Worm (Caenorhabditis elegans) whole organism, late embryonic: ENCODE results near the gene C23H4.6.
A peak's percentile ranks its signal among the peaks of the same experiment; 100 is the strongest.

Source experiments
- C08G9.2 ChIP-seq: sonication (generic microtip); optimal IDR thresholded peaks from 2 replicates; lab custom pipeline; 2016; ENCODE audit warnings: mild to moderate bottlenecking, missing genetic modification characterization, moderate library complexity, missing compliant biosample characterization
- C38D4.7 ChIP-seq: fragments of 200-800 bp; sonication (Bioruptor generic); optimal IDR thresholded peaks from 2 replicates; lab custom pipeline; 2018; ENCODE audit warnings: mild to moderate bottlenecking, missing genetic modification characterization, moderate library complexity, missing compliant biosample characterization
- F13H6.1 ChIP-seq: sonication (generic microtip); optimal IDR thresholded peaks from 2 replicates; lab custom pipeline; 2016; ENCODE audit warnings: missing genetic modification characterization, missing compliant biosample characterization
- K02D7.2 ChIP-seq: sonication (generic microtip); optimal IDR thresholded peaks from 2 replicates; lab custom pipeline; 2017; ENCODE audit warnings: mild to moderate bottlenecking, missing genetic modification characterization, missing compliant biosample characterization
- K09A11.1 ChIP-seq: sonication (generic microtip); optimal IDR thresholded peaks from 2 replicates; lab custom pipeline; 2017; ENCODE audit warnings: antibody characterized with exemption, mild to moderate bottlenecking, missing genetic modification characterization, missing compliant biosample characterization; ENCODE audit not compliant: insufficient read depth
- T23F11.4 ChIP-seq: fragments of 200-800 bp; sonication (Bioruptor generic); optimal IDR thresholded peaks from 2 replicates; lab custom pipeline; 2018; ENCODE audit warnings: mild to moderate bottlenecking, missing genetic modification characterization, missing compliant biosample characterization
- Y22D7AL.16 ChIP-seq: sonication (generic microtip); optimal IDR thresholded peaks from 2 replicates; lab custom pipeline; 2016; ENCODE audit warnings: missing genetic modification characterization, missing compliant biosample characterization
- ama-1 ChIP-seq: fragments of 150-350 bp; optimal IDR thresholded peaks from 2 replicates; lab custom pipeline; 2014
- ceh-19 ChIP-seq: fragments of 200-800 bp; sonication (Bioruptor generic); optimal IDR thresholded peaks from 2 replicates; lab custom pipeline; 2018; ENCODE audit warnings: mild to moderate bottlenecking, missing genetic modification characterization, missing compliant biosample characterization
- ceh-30 ChIP-seq: fragments of 150-350 bp; optimal IDR thresholded peaks from 2 replicates; lab custom pipeline; 2014; ENCODE audit warnings: missing biosample characterization, missing genetic modification characterization
- ceh-31 ChIP-seq: sonication (generic microtip); optimal IDR thresholded peaks from 2 replicates; lab custom pipeline; 2016; ENCODE audit warnings: missing genetic modification characterization, missing compliant biosample characterization
- ceh-34 ChIP-seq: sonication (generic microtip); optimal IDR thresholded peaks from 2 replicates; lab custom pipeline; 2016; ENCODE audit warnings: mild to moderate bottlenecking, missing genetic modification characterization, missing compliant biosample characterization
- ceh-45 ChIP-seq: fragments of 200-800 bp; sonication (Bioruptor generic); IDR thresholded peaks from 2 replicates; pipeline ENCODE4 v1.3.6; 2022; ENCODE audit warnings: missing genetic modification reagents, missing genetic modification characterization, missing compliant biosample characterization
- ceh-48 ChIP-seq: sonication (generic microtip); optimal IDR thresholded peaks from 2 replicates; lab custom pipeline; 2016; ENCODE audit warnings: missing genetic modification characterization, inconsistent platforms, missing compliant biosample characterization
- che-1 ChIP-seq: sonication (generic microtip); optimal IDR thresholded peaks from 2 replicates; lab custom pipeline; 2016; ENCODE audit warnings: mild to moderate bottlenecking, missing genetic modification characterization, missing compliant biosample characterization
- dmd-4 ChIP-seq: sonication (generic microtip); optimal IDR thresholded peaks from 2 replicates; lab custom pipeline; 2016; ENCODE audit warnings: borderline replicate concordance, missing genetic modification characterization, missing compliant biosample characterization
- dve-1 ChIP-seq: sonication (generic microtip); optimal IDR thresholded peaks from 2 replicates; lab custom pipeline; 2017; ENCODE audit warnings: antibody characterized with exemption, mild to moderate bottlenecking, missing genetic modification characterization, missing compliant biosample characterization
- elt-2 ChIP-seq: sonication (generic microtip); optimal IDR thresholded peaks from 2 replicates; lab custom pipeline; 2016; ENCODE audit warnings: missing genetic modification reagents, missing genetic modification characterization, missing compliant biosample characterization
- elt-4 ChIP-seq: sonication (generic microtip); optimal IDR thresholded peaks from 2 replicates; lab custom pipeline; 2016; ENCODE audit warnings: missing genetic modification characterization, missing compliant biosample characterization
- ets-4 ChIP-seq: sonication (generic microtip); optimal IDR thresholded peaks from 2 replicates; lab custom pipeline; 2016; ENCODE audit warnings: missing genetic modification characterization, missing compliant biosample characterization
- eyg-1 ChIP-seq: sonication (generic microtip); optimal IDR thresholded peaks from 2 replicates; lab custom pipeline; 2016; ENCODE audit warnings: missing genotype, missing genetic modification characterization, missing compliant biosample characterization
- fkh-10 ChIP-seq: fragments of 150-350 bp; optimal IDR thresholded peaks from 2 replicates; lab custom pipeline; 2014; ENCODE audit warnings: missing biosample characterization, missing genetic modification reagents, missing genetic modification characterization
- hlh-13 ChIP-seq: fragments of 200-800 bp; sonication (Bioruptor generic); optimal IDR thresholded peaks from 2 replicates; lab custom pipeline; 2018; ENCODE audit warnings: mild to moderate bottlenecking, missing genetic modification characterization, missing compliant biosample characterization
- hlh-15 ChIP-seq: sonication (generic microtip); optimal IDR thresholded peaks from 2 replicates; lab custom pipeline; 2016; ENCODE audit warnings: missing genetic modification characterization, missing compliant biosample characterization
- hlh-6 ChIP-seq: sonication (generic microtip); optimal IDR thresholded peaks from 2 replicates; lab custom pipeline; 2016; ENCODE audit warnings: missing genotype, missing genetic modification characterization, missing compliant biosample characterization
- mec-3 ChIP-seq: sonication (generic microtip); optimal IDR thresholded peaks from 2 replicates; lab custom pipeline; 2016; ENCODE audit warnings: borderline replicate concordance, missing genetic modification characterization, missing compliant biosample characterization
- nhr-232 ChIP-seq: sonication (generic microtip); optimal IDR thresholded peaks from 2 replicates; lab custom pipeline; 2016; ENCODE audit warnings: missing genetic modification characterization, missing compliant biosample characterization
- npax-4 ChIP-seq: sonication (generic microtip); optimal IDR thresholded peaks from 2 replicates; lab custom pipeline; 2016; ENCODE audit warnings: missing genetic modification characterization, missing compliant biosample characterization
- pax-1 ChIP-seq: fragments of 150-350 bp; optimal IDR thresholded peaks from 2 replicates; lab custom pipeline; 2014; ENCODE audit warnings: missing biosample characterization, missing genetic modification characterization
- pqm-1 ChIP-seq: sonication (generic microtip); optimal IDR thresholded peaks from 2 replicates; lab custom pipeline; 2016; ENCODE audit warnings: missing genetic modification characterization, missing compliant biosample characterization
- ref-2 ChIP-seq: sonication (generic microtip); optimal IDR thresholded peaks from 2 replicates; lab custom pipeline; 2016; ENCODE audit warnings: missing genetic modification characterization, missing compliant biosample characterization
- sdc-2 ChIP-seq: sonication (generic microtip); optimal IDR thresholded peaks from 2 replicates; lab custom pipeline; 2016; ENCODE audit warnings: missing genotype, missing genetic modification characterization, missing compliant biosample characterization
- syd-9 ChIP-seq: sonication (generic microtip); optimal IDR thresholded peaks from 2 replicates; lab custom pipeline; 2016; ENCODE audit warnings: mild to moderate bottlenecking, missing genetic modification characterization, moderate library complexity, missing compliant biosample characterization
- tbx-7 ChIP-seq: sonication (generic microtip); optimal IDR thresholded peaks from 2 replicates; lab custom pipeline; 2016; ENCODE audit warnings: missing genotype, missing genetic modification characterization, missing compliant biosample characterization
- unc-42 ChIP-seq: sonication (generic microtip); optimal IDR thresholded peaks from 2 replicates; lab custom pipeline; 2016; ENCODE audit warnings: missing genotype, missing genetic modification characterization, missing compliant biosample characterization
- unc-86 ChIP-seq: sonication (generic microtip); optimal IDR thresholded peaks from 2 replicates; lab custom pipeline; 2016; ENCODE audit warnings: missing genetic modification characterization, missing compliant biosample characterization
- zip-5 ChIP-seq: sonication (generic microtip); optimal IDR thresholded peaks from 2 replicates; lab custom pipeline; 2016; ENCODE audit warnings: missing genetic modification characterization, missing compliant biosample characterization

C23H4.6 gene

DNA sequence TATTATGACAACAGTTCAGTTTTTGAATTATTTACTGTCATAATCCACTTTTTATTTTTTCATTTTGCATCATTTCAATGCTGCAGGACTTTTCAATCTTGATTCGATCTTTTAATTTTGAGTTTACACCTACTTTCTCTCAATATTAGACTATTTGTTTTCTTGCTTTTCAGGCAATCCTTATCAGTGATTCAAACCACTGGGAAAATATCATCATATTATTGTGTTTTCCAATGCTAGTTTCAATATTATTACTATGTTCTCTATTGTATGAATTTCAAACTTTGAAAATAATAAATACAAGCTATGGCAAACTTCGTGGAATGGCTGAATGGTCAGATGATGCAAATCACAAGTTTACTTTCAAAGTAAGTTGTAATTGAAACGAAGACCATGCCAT is 15.9 kb upstream of the C23H4.6 start, which contains the start of gene cest-8:
Gene cest-8, plus strand, starts transcription at position 184 of the 400 bp plus-strand sequence.
- TF ChIP-seq elt-2 (tag; lab: Kevin White, UChicago) (no peak), elt-4 (tag; lab: Kevin White, UChicago) (no peak), syd-9 (tag; lab: Kevin White, UChicago) (no peak), ref-2 (tag; lab: Kevin White, UChicago) (no peak), ama-1 (no peak), pax-1 (tag; lab: Kevin White, UChicago) (no peak), tbx-7 (tag; lab: Kevin White, UChicago) (no peak), C08G9.2 (tag; lab: Kevin White, UChicago) (no peak), T23F11.4 (no peak), ceh-48 (tag; lab: Kevin White, UChicago) (no peak), ets-4 (tag; lab: Kevin White, UChicago) (no peak), C38D4.7 (no peak), K09A11.1 (no peak), ceh-31 (tag; lab: Kevin White, UChicago) (no peak), ceh-34 (tag; lab: Kevin White, UChicago) (no peak), dve-1 (no peak), che-1 (tag; lab: Kevin White, UChicago) (no peak), unc-42 (tag; lab: Kevin White, UChicago) (no peak), nhr-232 (tag; lab: Kevin White, UChicago) (no peak), Y22D7AL.16 (no peak)

DNA sequence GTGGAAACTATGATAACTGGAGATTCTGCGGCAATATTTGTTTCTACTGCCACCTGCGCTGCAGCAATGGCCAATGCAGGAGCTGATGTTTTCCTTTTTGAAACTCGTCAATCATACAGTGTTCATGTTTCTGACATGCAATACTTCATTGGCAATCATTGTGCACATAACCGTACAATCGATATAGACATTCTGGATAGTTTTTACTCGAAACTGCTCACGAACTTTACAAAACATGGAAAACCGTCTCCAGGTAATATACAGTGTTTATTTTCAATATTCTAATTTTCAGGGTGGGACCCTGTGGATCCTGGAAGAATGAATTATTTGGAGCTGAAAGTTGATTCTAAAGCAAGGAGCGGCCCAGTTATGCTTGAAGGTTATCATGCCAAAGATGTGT is 13.6 kb upstream of the C23H4.6 start, which contains the start of gene cest-9.2:
Gene cest-9.2, plus strand, starts transcription at position 301 of the 400 bp plus-strand sequence.
- TF ChIP-seq dve-1: no peak

DNA sequence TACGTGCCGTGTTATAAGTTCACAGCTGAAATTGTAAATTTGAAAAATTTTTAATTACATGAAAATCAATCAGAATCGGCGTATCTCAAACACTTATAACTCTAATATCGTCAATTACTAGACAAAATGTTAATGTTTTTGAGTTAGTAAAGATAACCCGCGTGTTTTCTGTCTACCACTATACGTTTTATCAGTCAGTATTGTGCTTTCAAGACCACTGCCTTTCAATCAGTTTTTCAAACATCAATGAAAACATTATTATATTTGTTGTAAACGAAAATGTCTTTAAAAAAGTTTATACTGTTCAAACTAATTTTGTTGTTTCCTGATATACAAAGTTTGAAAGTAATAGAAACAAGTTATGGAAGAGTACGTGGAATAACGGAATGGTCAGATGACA is 12.7 kb upstream of the C23H4.6 start:
- TF ChIP-seq C38D4.7: no peak
- TF ChIP-seq F13H6.1: no peak
- no peak for TF ChIP-seq fkh-10 (GFP tag; lab: Kevin White, UChicago)

DNA sequence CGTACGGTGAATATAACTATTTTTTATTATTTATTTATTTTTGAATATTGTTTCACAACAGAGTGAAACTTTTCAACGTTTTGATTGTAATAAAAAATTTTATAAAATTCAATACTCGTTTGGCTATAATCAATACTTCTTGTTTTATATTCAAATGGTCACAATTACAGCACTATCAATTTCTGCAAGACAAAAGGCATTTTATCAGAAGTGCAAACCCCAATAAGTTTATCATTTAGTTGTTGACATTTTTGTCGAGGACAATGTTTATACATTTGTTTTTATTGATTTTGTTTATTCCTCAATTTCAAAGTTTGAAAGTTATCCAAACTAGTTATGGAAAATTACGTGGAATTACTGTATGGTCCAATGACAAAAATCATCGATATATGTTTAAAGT is 9.4 kb upstream of the C23H4.6 start, which contains the start of gene cest-9.1:
Gene cest-9.1, plus strand, starts transcription at position 213 of the 400 bp plus-strand sequence.
- TF ChIP-seq elt-2 (tag; lab: Kevin White, UChicago): peak; percentile 15
- TF ChIP-seq pqm-1 (tag; lab: Kevin White, UChicago): no peak

DNA sequence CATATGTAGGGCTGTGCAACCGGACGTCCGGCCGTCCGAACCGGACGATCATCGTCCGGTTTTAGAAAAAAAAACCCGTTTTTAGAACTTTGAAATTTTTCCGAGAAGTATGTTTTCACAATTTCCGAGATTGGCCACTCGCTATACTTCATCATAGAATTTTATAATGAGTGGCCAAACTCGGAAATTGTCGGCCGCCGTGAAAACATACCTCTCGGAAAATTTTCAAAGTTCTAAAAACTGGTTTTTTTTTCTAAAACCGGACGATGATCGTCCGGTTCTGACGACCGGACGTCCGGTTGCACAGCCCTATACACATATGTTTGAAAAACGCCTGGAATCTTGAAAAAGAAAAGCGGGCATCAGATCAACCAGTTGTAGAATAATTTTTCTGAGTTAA is 8.3 kb upstream of the C23H4.6 start:
- no peak for TF ChIP-seq ceh-30 (tag; lab: Kevin White, UChicago)
- no peak for TF ChIP-seq hlh-13
- TF ChIP-seq pqm-1 (tag; lab: Kevin White, UChicago): no peak
- TF ChIP-seq sdc-2 (tag; lab: Kevin White, UChicago): no peak
- no peak for TF ChIP-seq mec-3 (tag; lab: Kevin White, UChicago)
- TF ChIP-seq ceh-45 (GFP tag; lab: Robert Waterston, UW): no peak
- no peak for TF ChIP-seq unc-86 (tag; lab: Kevin White, UChicago)
- TF ChIP-seq ceh-19 (GFP tag; lab: Kevin White, UChicago): no peak
- no peak for TF ChIP-seq dve-1
- TF ChIP-seq F13H6.1: no peak
- no peak for TF ChIP-seq dmd-4
- no peak for TF ChIP-seq eyg-1 (tag; lab: Kevin White, UChicago)

DNA sequence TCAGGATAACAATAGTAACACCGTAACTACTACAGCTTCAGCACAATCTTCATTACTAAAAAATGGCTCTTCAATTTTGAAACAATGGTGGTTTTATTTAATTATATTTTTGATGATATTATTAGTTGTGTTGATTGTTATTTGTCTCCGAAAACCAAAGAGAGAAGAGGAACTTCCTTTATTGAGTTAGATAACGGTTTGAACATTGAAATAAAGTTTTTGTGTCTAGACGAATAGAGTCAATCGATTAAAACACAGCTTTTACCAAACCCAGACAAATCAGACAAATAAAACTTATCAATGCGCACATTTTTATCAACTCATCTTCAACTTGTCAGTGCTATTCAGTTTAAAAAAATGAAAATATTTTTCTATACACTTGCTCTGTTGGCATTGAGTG is 5.8 kb upstream of the C23H4.6 start, which contains the start of gene cest-7:
Gene cest-7, plus strand, starts transcription at position 301 of the 400 bp plus-strand sequence.
- TF ChIP-seq zip-5 (tag; lab: Kevin White, UChicago) (no peak), K02D7.2 (tag; lab: Kevin White, UChicago) (no peak), hlh-6 (tag; lab: Kevin White, UChicago) (no peak), pax-1 (tag; lab: Kevin White, UChicago) (no peak), dmd-4 (no peak), hlh-15 (tag; lab: Kevin White, UChicago) (no peak), npax-4 (tag; lab: Kevin White, UChicago) (no peak)
